Worm (Caenorhabditis elegans) whole organism, dauer: ENCODE results near the gene chtb-1.

Experiments used
- unc-62 ChIP-seq: sonication (generic microtip); optimal IDR thresholded peaks from 2 replicates; lab custom pipeline; 2017; ENCODE audit warnings: missing biosample characterization, missing genetic modification reagents, missing genetic modification characterization

chtb-1 gene

DNA sequence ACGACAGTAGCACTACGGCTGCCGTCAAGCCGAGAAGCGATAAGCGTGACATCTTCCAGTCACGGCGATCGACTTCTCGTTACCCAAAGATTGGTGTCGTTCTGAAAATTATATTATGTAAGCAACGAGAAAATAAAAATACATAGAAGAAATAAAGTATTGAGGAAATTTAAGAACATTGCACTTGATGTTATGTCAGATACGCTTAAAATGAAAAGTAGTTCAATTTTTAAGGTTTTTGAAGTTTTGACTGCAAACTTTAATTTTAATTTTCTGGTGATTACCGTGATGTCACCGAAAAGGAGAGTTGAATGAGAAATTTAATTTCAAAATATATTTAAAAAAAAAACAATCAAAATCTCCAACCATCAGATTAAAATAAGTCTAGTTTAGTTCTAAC lies 10.9 kb downstream of the chtb-1 start, which contains the start of gene emb-9:
TSS of gene emb-9 (minus strand) at position 101 of the 400 bp plus-strand sequence.
- no peak for TF ChIP-seq unc-62 (GFP tag; lab: Kevin White, UChicago)

ce11 chrIII:9340025-9340424 lies 15.2 kb downstream of the chtb-1 start:
- TF ChIP-seq unc-62 (GFP tag; lab: Kevin White, UChicago) = no peak

DNA sequence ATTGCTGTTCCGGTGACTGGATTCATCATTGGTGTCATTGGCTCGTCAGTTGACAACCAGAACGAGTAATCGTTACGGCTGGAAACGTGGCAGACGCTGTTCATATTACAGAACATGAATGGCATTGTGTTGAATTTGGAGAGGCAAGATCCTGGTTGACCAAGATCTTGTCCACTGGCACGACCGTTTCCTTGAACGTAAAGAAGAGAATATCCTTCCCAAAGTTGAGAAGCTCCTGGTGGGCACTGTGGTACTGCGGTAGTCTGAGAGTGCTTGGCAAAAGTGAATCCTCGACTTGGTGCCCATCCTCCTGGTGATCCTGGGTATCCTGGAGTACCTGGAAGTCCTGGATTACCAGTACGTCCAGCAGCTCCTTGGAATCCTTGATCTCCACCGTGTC lies 17.3 kb downstream of the chtb-1 start:
- TF ChIP-seq unc-62 (GFP tag; lab: Kevin White, UChicago) = no peak

- TF ChIP-seq unc-62 (GFP tag; lab: Kevin White, UChicago) = no peak
Observed at ce11 chrIII:9336807-9337206, 18.5 kb downstream of the chtb-1 start.

- no peak for TF ChIP-seq unc-62 (GFP tag; lab: Kevin White, UChicago)
Observed at ce11 chrIII:9335076-9335475, 20.2 kb downstream of the chtb-1 start.

DNA sequence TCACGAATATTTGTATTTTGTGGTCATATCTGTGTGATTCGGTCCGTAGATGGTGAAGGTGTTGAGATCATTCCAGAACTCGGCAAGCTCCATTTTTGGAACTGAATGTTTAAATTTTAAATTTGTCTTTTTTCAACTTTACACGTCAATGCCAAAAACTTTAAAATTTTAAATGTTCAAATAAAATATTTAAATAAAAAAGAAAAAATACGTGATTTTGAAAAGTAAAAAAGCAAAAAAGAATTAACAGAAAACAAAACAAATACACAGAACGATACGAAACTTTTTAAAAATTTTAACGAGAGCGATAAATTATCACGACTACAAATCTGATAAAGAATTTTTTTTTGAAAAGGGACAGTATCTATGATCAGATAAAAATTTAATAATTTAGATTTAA lies 21.1 kb downstream of the chtb-1 start, which contains the start of gene elo-4:
TSS of gene elo-4 (minus strand) at position 101 of the 400 bp plus-strand sequence.
- no peak for TF ChIP-seq unc-62 (GFP tag; lab: Kevin White, UChicago)

- no peak for TF ChIP-seq unc-62 (GFP tag; lab: Kevin White, UChicago)
Observed at ce11 chrIII:9331084-9331564, 24.1 kb downstream of the chtb-1 start, which contains the start of gene ufc-1. Gene ufc-1 (plus strand): TSS chrIII:9331514.

DNA sequence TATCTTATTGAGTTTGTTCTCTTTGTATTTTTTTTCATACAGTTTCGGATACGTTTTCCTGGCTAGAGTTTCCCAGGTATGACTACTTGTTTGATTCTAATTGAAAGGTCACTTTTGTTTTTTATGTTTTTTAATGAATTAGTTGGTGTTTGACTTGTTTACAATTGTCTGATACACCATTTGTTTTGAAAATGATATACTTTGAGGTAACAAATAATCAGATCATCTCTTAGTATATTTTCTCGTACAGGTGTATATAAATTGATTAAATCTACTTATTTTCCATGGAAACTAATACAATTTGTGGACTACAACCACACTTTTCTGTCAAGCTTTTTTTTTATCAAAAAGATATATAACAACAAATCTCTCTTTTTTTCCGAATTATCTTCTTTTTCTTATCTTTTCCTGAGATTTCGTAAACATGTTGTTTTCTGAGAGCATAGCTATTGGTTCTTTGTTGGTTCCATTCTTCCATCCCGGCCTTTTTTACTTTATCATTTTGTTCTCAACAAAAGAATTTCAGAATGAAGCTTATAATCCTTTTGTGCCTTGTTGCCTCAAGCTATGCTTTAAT lies 25.4 kb downstream of the chtb-1 start, which contains the start of gene ttr-5:
TSS of gene ttr-5 (plus strand) at position 527 of the 577 bp plus-strand sequence.
- no peak for TF ChIP-seq unc-62 (GFP tag; lab: Kevin White, UChicago)

- TF ChIP-seq unc-62 (GFP tag; lab: Kevin White, UChicago) = no peak
Observed at ce11 chrIII:9329266-9329665, 26.0 kb downstream of the chtb-1 start, which contains the start of gene C40H1.3. Gene C40H1.3 (minus strand): TSS chrIII:9329366.

DNA sequence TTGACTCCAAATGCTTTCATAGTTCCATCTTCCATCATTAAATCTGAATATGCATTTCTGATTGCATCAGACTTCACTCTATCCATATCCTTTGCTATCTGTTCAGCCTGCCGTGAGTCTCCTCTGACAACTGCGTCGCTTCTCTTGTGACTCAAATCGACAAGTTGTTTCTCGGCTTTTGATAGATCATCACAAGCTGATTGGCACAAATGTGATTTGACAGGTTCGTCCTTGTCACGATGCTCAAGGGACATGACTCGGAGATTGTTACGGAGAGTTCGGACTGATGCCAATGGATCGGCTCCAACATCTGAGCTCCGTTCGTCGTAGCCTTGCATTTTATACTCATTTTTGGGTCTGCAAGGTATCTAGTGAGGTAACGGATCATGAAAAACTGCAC lies 26.5 kb downstream of the chtb-1 start:
- TF ChIP-seq unc-62 (GFP tag; lab: Kevin White, UChicago) = no peak

DNA sequence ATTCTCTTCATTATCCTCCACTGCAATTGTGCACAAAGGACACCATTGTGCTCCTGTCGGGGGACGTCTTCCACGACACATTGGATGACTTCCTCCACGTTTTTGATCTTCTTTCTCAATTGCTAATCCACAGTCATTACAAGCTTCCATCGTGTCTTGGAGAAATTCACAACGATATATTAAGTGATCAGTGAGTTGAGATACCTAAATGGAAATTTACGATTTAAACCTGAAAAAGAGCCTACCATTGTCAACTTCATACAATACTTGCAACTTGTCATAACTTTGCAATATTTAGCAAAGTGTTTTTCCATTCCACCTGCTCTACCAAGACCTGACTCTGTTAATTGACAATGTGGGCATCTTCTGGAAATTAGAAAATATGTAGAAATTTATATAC lies 27.4 kb downstream of the chtb-1 start:
- no peak for TF ChIP-seq unc-62 (GFP tag; lab: Kevin White, UChicago)

- TF ChIP-seq unc-62 (GFP tag; lab: Kevin White, UChicago) = no peak
Observed at ce11 chrIII:9326528-9326927, 28.7 kb downstream of the chtb-1 start.

- TF ChIP-seq unc-62 (GFP tag; lab: Kevin White, UChicago) = no peak
Observed at ce11 chrIII:9324724-9325123, 30.5 kb downstream of the chtb-1 start, which contains the start of gene C40H1.7. Gene C40H1.7 (plus strand): TSS chrIII:9325024.

- TF ChIP-seq unc-62 (GFP tag; lab: Kevin White, UChicago) = no peak
Observed at ce11 chrIII:9322010-9322409, 33.3 kb downstream of the chtb-1 start, which contains the start of gene cpb-1. Gene cpb-1 (plus strand): TSS chrIII:9322310.

ce11 chrIII:9319641-9320040 lies 35.6 kb downstream of the chtb-1 start, which contains the start of gene C40H1.9:
Gene C40H1.9 (plus strand): TSS chrIII:9319941.
- TF ChIP-seq unc-62 (GFP tag; lab: Kevin White, UChicago) = no peak

- no peak for TF ChIP-seq unc-62 (GFP tag; lab: Kevin White, UChicago)
Observed at ce11 chrIII:9317601-9318000, 37.7 kb downstream of the chtb-1 start.

- no peak for TF ChIP-seq unc-62 (GFP tag; lab: Kevin White, UChicago)
Observed at ce11 chrIII:9315180-9315579, 40.1 kb downstream of the chtb-1 start.
